Fruit fly (Drosophila melanogaster) whole organism, prepupa: ENCODE data around the gene CG42729.

Experiments used
- CG10631 ChIP-seq: fragments of 200-800 bp; sonication (Bioruptor generic); optimal IDR thresholded peaks from 2 replicates; lab custom pipeline; 2016; ENCODE audit warnings: missing biosample characterization, missing genetic modification characterization
- CG11294 ChIP-seq: fragments of 200-800 bp; sonication (Bioruptor generic); IDR thresholded peaks from 2 replicates; pipeline ENCODE4 v1.3.6; 2022; ENCODE audit warnings: missing biosample characterization, missing genetic modification characterization
- CG11762 ChIP-seq: fragments of 200-800 bp; sonication (Bioruptor generic); optimal IDR thresholded peaks from 3 replicates; lab custom pipeline; 2016; ENCODE audit warnings: missing biosample characterization, missing genetic modification characterization; ENCODE audit not compliant: insufficient read depth
- CG15336 ChIP-seq: fragments of 200-800 bp; sonication (Bioruptor generic); IDR thresholded peaks from 2 replicates; pipeline ENCODE4 v1.3.6; 2022; ENCODE audit warnings: missing biosample characterization, missing genetic modification characterization
- CG1621 ChIP-seq: fragments of 200-800 bp; sonication (Bioruptor generic); optimal IDR thresholded peaks from 3 replicates; lab custom pipeline; 2018; ENCODE audit warnings: missing biosample characterization, mild to moderate bottlenecking, missing genetic modification characterization
- CG16779 ChIP-seq: fragments of 200-800 bp; sonication (Bioruptor generic); optimal IDR thresholded peaks from 3 replicates; lab custom pipeline; 2017; ENCODE audit warnings: missing biosample characterization, mild to moderate bottlenecking, missing genetic modification characterization
- CG3032 ChIP-seq: fragments of 200-800 bp; optimal IDR thresholded peaks from 2 replicates; lab custom pipeline; 2019; ENCODE audit warnings: missing biosample characterization, mild to moderate bottlenecking, missing genetic modification characterization, moderate library complexity
- CG31627 ChIP-seq: fragments of 200-800 bp; sonication (Bioruptor generic); optimal IDR thresholded peaks from 3 replicates; lab custom pipeline; 2016; ENCODE audit warnings: missing biosample characterization, missing genetic modification characterization
- CG32006 ChIP-seq: fragments of 200-800 bp; sonication (Bioruptor generic); optimal IDR thresholded peaks from 3 replicates; lab custom pipeline; 2017; ENCODE audit warnings: missing biosample characterization, mild to moderate bottlenecking, missing genetic modification characterization
- CG34406 ChIP-seq: fragments of 200-800 bp; sonication (Bioruptor generic); optimal IDR thresholded peaks from 3 replicates; lab custom pipeline; 2016; ENCODE audit warnings: missing biosample characterization, missing genetic modification characterization
- CG3919 ChIP-seq: fragments of 200-800 bp; sonication (Bioruptor generic); optimal IDR thresholded peaks from 3 replicates; lab custom pipeline; 2016; ENCODE audit warnings: missing biosample characterization, missing genetic modification characterization
- CG4318 ChIP-seq: fragments of 200-800 bp; sonication (Bioruptor generic); optimal IDR thresholded peaks from 3 replicates; lab custom pipeline; 2017; ENCODE audit warnings: missing biosample characterization, mild to moderate bottlenecking, missing genetic modification characterization
- CG6163 ChIP-seq: fragments of 200-800 bp; sonication (Bioruptor generic); IDR thresholded peaks from 3 replicates; pipeline ENCODE4 v1.3.6; 2022; ENCODE audit warnings: missing biosample characterization, missing genetic modification characterization
- CG6808 ChIP-seq: fragments of 200-800 bp; sonication (Bioruptor generic); optimal IDR thresholded peaks from 3 replicates; lab custom pipeline; 2017; ENCODE audit warnings: missing biosample characterization, missing genetic modification characterization, mild to moderate bottlenecking, moderate library complexity, missing genetic modification reagents
- CG6854 ChIP-seq: fragments of 200-800 bp; sonication (Bioruptor generic); optimal IDR thresholded peaks from 2 replicates; lab custom pipeline; 2017; ENCODE audit warnings: missing biosample characterization, mild to moderate bottlenecking, missing genetic modification characterization
- CG7368 ChIP-seq: fragments of 200-800 bp; sonication (Bioruptor generic); optimal IDR thresholded peaks from 3 replicates; lab custom pipeline; 2016; ENCODE audit warnings: missing biosample characterization, missing genetic modification characterization
- CG8119 ChIP-seq: fragments of 200-800 bp; sonication (Bioruptor generic); IDR thresholded peaks from 3 replicates; pipeline ENCODE4 v1.3.6; 2022; ENCODE audit warnings: missing biosample characterization, missing genetic modification characterization
- CG8319 ChIP-seq: fragments of 200-800 bp; sonication (Bioruptor generic); optimal IDR thresholded peaks from 3 replicates; lab custom pipeline; 2016; ENCODE audit warnings: missing biosample characterization, missing genetic modification characterization
- Eip78C ChIP-seq: fragments of 200-800 bp; sonication (Bioruptor generic); peaks from one replicate; lab custom pipeline; 2016; ENCODE audit warnings: missing biosample characterization, missing genetic modification characterization
- Ets96B ChIP-seq: fragments of 200-800 bp; optimal IDR thresholded peaks from 2 replicates; lab custom pipeline; 2019; ENCODE audit warnings: missing biosample characterization, mild to moderate bottlenecking, missing genetic modification characterization, moderate library complexity
- Gug ChIP-seq: fragments of 200-800 bp; sonication (Bioruptor generic); IDR thresholded peaks from 2 replicates; pipeline ENCODE4 v1.3.6; 2022; ENCODE audit warnings: missing biosample characterization, missing genetic modification characterization
- Hr39 ChIP-seq: fragments of 200-800 bp; sonication (Bioruptor generic); optimal IDR thresholded peaks from 2 replicates; lab custom pipeline; 2016; ENCODE audit warnings: missing biosample characterization, missing genetic modification characterization
- Hr4 ChIP-seq: fragments of 200-800 bp; sonication (Bioruptor generic); optimal IDR thresholded peaks from 3 replicates; lab custom pipeline; 2016; ENCODE audit warnings: missing biosample characterization, missing genetic modification characterization
- Lpt ChIP-seq: fragments of 200-800 bp; sonication (Bioruptor generic); optimal IDR thresholded peaks from 3 replicates; lab custom pipeline; 2016; ENCODE audit warnings: missing biosample characterization, missing genetic modification characterization
- Smox ChIP-seq: fragments of 200-800 bp; sonication (Bioruptor generic); optimal IDR thresholded peaks from 3 replicates; lab custom pipeline; 2016; ENCODE audit warnings: missing biosample characterization, missing genetic modification characterization
- Sox102F ChIP-seq: fragments of 200-800 bp; sonication (Bioruptor generic); optimal IDR thresholded peaks from 2 replicates; lab custom pipeline; 2016; ENCODE audit warnings: missing biosample characterization, mild to moderate bottlenecking, missing genetic modification characterization
- Sox14 ChIP-seq: fragments of 200-800 bp; sonication (Bioruptor generic); optimal IDR thresholded peaks from 3 replicates; lab custom pipeline; 2016; ENCODE audit warnings: missing biosample characterization, missing genetic modification characterization
- Sox15 ChIP-seq: fragments of 200-800 bp; sonication (Bioruptor generic); optimal IDR thresholded peaks from 3 replicates; lab custom pipeline; 2016; ENCODE audit warnings: missing biosample characterization, missing genetic modification characterization
- acj6 ChIP-seq: fragments of 200-800 bp; sonication (Bioruptor generic); optimal IDR thresholded peaks from 3 replicates; lab custom pipeline; 2016; ENCODE audit warnings: missing biosample characterization, missing genetic modification characterization
- fd85E ChIP-seq: fragments of 200-800 bp; sonication (Bioruptor generic); optimal IDR thresholded peaks from 3 replicates; lab custom pipeline; 2016; ENCODE audit warnings: missing biosample characterization, missing genetic modification characterization
- fkh ChIP-seq: fragments of 200-800 bp; sonication (Bioruptor generic); optimal IDR thresholded peaks from 3 replicates; lab custom pipeline; 2017; ENCODE audit warnings: missing biosample characterization, mild to moderate bottlenecking, missing genetic modification characterization, moderate library complexity
- lz ChIP-seq: fragments of 200-800 bp; sonication (Bioruptor generic); optimal IDR thresholded peaks from 3 replicates; lab custom pipeline; 2016; ENCODE audit warnings: missing biosample characterization, missing genetic modification characterization
- net ChIP-seq: fragments of 200-800 bp; sonication (Bioruptor generic); optimal IDR thresholded peaks from 3 replicates; lab custom pipeline; 2016; ENCODE audit warnings: missing biosample characterization, missing genetic modification characterization
- pdm3 ChIP-seq: fragments of 200-800 bp; sonication (Bioruptor generic); optimal IDR thresholded peaks from 3 replicates; lab custom pipeline; 2016; ENCODE audit warnings: missing biosample characterization, missing genetic modification characterization
- salr ChIP-seq, 2 experiments: fragments of 200-800 bp; sonication (Bioruptor generic); optimal IDR thresholded peaks; 3 replicates each; lab custom pipeline; 2016 to 2018; ENCODE audit warnings: missing biosample characterization in 2 of 2, missing genetic modification characterization in 2 of 2, mild to moderate bottlenecking in 1 of 2
- spab ChIP-seq: fragments of 200-800 bp; sonication (Bioruptor generic); optimal IDR thresholded peaks from 2 replicates; lab custom pipeline; 2017; ENCODE audit warnings: missing biosample characterization, mild to moderate bottlenecking, missing genetic modification characterization, missing genetic modification reagents
- ss ChIP-seq, 2 experiments: fragments of 200-800 bp; sonication (Bioruptor generic); optimal IDR thresholded peaks; 2 replicates in 1 of 2; 3 replicates in 1 of 2; lab custom pipeline; 2017 to 2018; ENCODE audit warnings: mild to moderate bottlenecking in 2 of 2, missing biosample characterization in 2 of 2, missing genetic modification characterization in 2 of 2, moderate library complexity in 1 of 2
- topi ChIP-seq: fragments of 200-800 bp; sonication (Bioruptor generic); optimal IDR thresholded peaks from 3 replicates; lab custom pipeline; 2016; ENCODE audit warnings: missing biosample characterization, missing genetic modification characterization
- vri ChIP-seq: fragments of 200-800 bp; sonication (Bioruptor generic); optimal IDR thresholded peaks from 3 replicates; lab custom pipeline; 2016; ENCODE audit warnings: missing biosample characterization, mild to moderate bottlenecking, missing genetic modification characterization

Gene CG42729

dm6 chr3L:15514814-15515495, 12.4 kb downstream of the CG42729 start:
- no peak for TF ChIP-seq Gug (GFP tag; lab: Robert Waterston, UW)
- no peak for TF ChIP-seq CG3032 (tag; lab: Kevin White, UChicago)
- TF ChIP-seq CG7368 = no peak
- TF ChIP-seq spab (GFP tag; lab: Kevin White, UChicago) = no peak
- TF ChIP-seq net = no peak
- no peak for TF ChIP-seq CG11762 (GFP tag; lab: Kevin White, UChicago)
- TF ChIP-seq CG32006 (GFP tag; lab: Kevin White, UChicago) = no peak
- TF ChIP-seq CG8319 (GFP tag; lab: Kevin White, UChicago) = no peak
- no peak for TF ChIP-seq CG6808 (GFP tag; lab: Kevin White, UChicago)
- no peak for TF ChIP-seq topi
- TF ChIP-seq ss (GFP tag; optimal IDR thresholded peaks at IDR 0.05; lab: Kevin White, UChicago) = no peak
- TF ChIP-seq CG11294 (GFP tag; lab: Robert Waterston, UW) = no peak
- peak; percentile 17 for TF ChIP-seq Lpt (GFP tag; lab: Kevin White, UChicago)
- TF ChIP-seq Eip78C (GFP tag; lab: Kevin White, UChicago) = peak; percentile 11
- no peak for TF ChIP-seq CG4318 (GFP tag; lab: Kevin White, UChicago)
- TF ChIP-seq CG34406 (GFP tag; lab: Kevin White, UChicago) = no peak
- TF ChIP-seq CG15336 (GFP tag; lab: Robert Waterston, UW) = peak; percentile 22; the same call in 1 of the 2 replicates
- no peak for TF ChIP-seq CG3919
- no peak for TF ChIP-seq lz (GFP tag; lab: Kevin White, UChicago)
- no peak for TF ChIP-seq pdm3 (GFP tag; lab: Kevin White, UChicago)

- TF ChIP-seq Sox14 (GFP tag; lab: Kevin White, UChicago) (peak; percentile 49), Smox (GFP tag; lab: Kevin White, UChicago) (no peak), CG15336 (GFP tag; lab: Robert Waterston, UW) (peak; percentile 48; the same call in 1 of the 2 replicates), CG1621 (tag; lab: Kevin White, UChicago) (no peak), Lpt (GFP tag; lab: Kevin White, UChicago) (peak; percentile 38), fkh (GFP tag; lab: Kevin White, UChicago) (peak; percentile 57), vri (GFP tag; lab: Kevin White, UChicago) (peak; percentile 66), Eip78C (GFP tag; lab: Kevin White, UChicago) (peak; percentile 65), CG6854 (peak; percentile 44), Sox102F (GFP tag; lab: Kevin White, UChicago) (no peak), CG31627 (no peak), CG8119 (GFP tag; lab: Robert Waterston, UW) (peak; percentile 29; the same call in 1 of the 3 replicates)
Measured at dm6 chr3L:15514405-15514804, 12.9 kb downstream of the CG42729 start.

- no peak for TF ChIP-seq Lpt (GFP tag; lab: Kevin White, UChicago)
- no peak for TF ChIP-seq Hr4 (GFP tag; lab: Kevin White, UChicago)
- no peak for TF ChIP-seq CG16779
- no peak for TF ChIP-seq fkh (GFP tag; lab: Kevin White, UChicago)
- no peak for TF ChIP-seq CG32006 (GFP tag; lab: Kevin White, UChicago)
- TF ChIP-seq CG6808 (GFP tag; lab: Kevin White, UChicago) = no peak
- no peak for TF ChIP-seq CG4318 (GFP tag; lab: Kevin White, UChicago)
- TF ChIP-seq CG11294 (GFP tag; lab: Robert Waterston, UW) = no peak
- no peak for TF ChIP-seq Hr39 (GFP tag; lab: Kevin White, UChicago)
- TF ChIP-seq CG10631 (GFP tag; lab: Kevin White, UChicago) = no peak
- TF ChIP-seq CG3032 (tag; lab: Kevin White, UChicago) = no peak
- TF ChIP-seq salr (GFP tag; optimal IDR thresholded peaks at IDR 0.05; lab: Kevin White, UChicago) = no peak
- TF ChIP-seq CG6163 (GFP tag; lab: Robert Waterston, UW) = no peak
- no peak for TF ChIP-seq fd85E (GFP tag; lab: Kevin White, UChicago)
- TF ChIP-seq ss (GFP tag; optimal IDR thresholded peaks at IDR 0.05; lab: Kevin White, UChicago) = no peak
- no peak for TF ChIP-seq Eip78C (GFP tag; lab: Kevin White, UChicago)
- no peak for TF ChIP-seq vri (GFP tag; lab: Kevin White, UChicago)
- TF ChIP-seq acj6 = no peak
- no peak for TF ChIP-seq Sox15 (GFP tag; lab: Kevin White, UChicago)
- no peak for TF ChIP-seq Ets96B (tag; lab: Kevin White, UChicago)
Measured at dm6 chr3L:15513726-15514125, 13.6 kb downstream of the CG42729 start.
